Worm (Caenorhabditis elegans): ENCODE measurements around the gene R08F11.7.

- TF ChIP-seq W03F9.2 (tag; optimal IDR thresholded peaks at IDR 0.05) (no peak), dao-5 (tag; optimal IDR thresholded peaks at IDR 0.05) (no peak)
Measured at ce11 chrV:3774653-3775052, 15.2 kb upstream of the R08F11.7 start.
